Worm (Caenorhabditis elegans): ENCODE measurements around the gene mob-4.

ce11 chrIII:8229480-8229879 lies 4.6 kb downstream of the mob-4 start:
- TF ChIP-seq tbx-11 (GFP tag; IDR thresholded peaks at IDR 0.05) (no peak), tra-4 (tag; optimal IDR thresholded peaks at IDR 0.05) (no peak), ama-1 (optimal IDR thresholded peaks at IDR 0.05) (no peak), flt-1 (GFP tag; IDR thresholded peaks at IDR 0.05) (no peak), sea-1 (GFP tag; conservative IDR thresholded peaks at IDR 0.05) (no peak), ceh-36 (tag; optimal IDR thresholded peaks at IDR 0.05) (no peak), F13C5.2 (tag; optimal IDR thresholded peaks at IDR 0.05) (no peak), hmg-4 (GFP tag; optimal IDR thresholded peaks at IDR 0.05) (no peak), pes-1 (GFP tag; IDR thresholded peaks at IDR 0.05) (no peak), ets-7 (tag; optimal IDR thresholded peaks at IDR 0.05) (no peak), B0310.2 (tag; optimal IDR thresholded peaks at IDR 0.05) (no peak), scrt-1 (GFP tag; IDR thresholded peaks at IDR 0.05) (no peak), hmbx-1 (tag; optimal IDR thresholded peaks at IDR 0.05) (no peak), aly-1 (tag; optimal IDR thresholded peaks at IDR 0.05) (no peak)
